Worm (Caenorhabditis elegans) whole organism, late embryonic: ENCODE results near the gene F21C10.7.

ENCODE experiments used
- ama-1 ChIP-seq: fragments of 150-350 bp; optimal IDR thresholded peaks from 2 replicates; lab custom pipeline; 2014
- ceh-24 ChIP-seq: sonication (generic microtip); optimal IDR thresholded peaks from 2 replicates; lab custom pipeline; 2016; ENCODE audit warnings: mild to moderate bottlenecking, missing genetic modification characterization, missing compliant biosample characterization
- ceh-30 ChIP-seq: fragments of 150-350 bp; optimal IDR thresholded peaks from 2 replicates; lab custom pipeline; 2014; ENCODE audit warnings: missing biosample characterization, missing genetic modification characterization
- ceh-34 ChIP-seq: sonication (generic microtip); optimal IDR thresholded peaks from 2 replicates; lab custom pipeline; 2016; ENCODE audit warnings: mild to moderate bottlenecking, missing genetic modification characterization, missing compliant biosample characterization
- ceh-6 ChIP-seq: fragments of 200-800 bp; sonication (Bioruptor generic); optimal IDR thresholded peaks from 2 replicates; lab custom pipeline; 2018; ENCODE audit warnings: mild to moderate bottlenecking, missing genetic modification characterization, missing compliant biosample characterization
- ceh-9 ChIP-seq: sonication (generic microtip); optimal IDR thresholded peaks from 2 replicates; lab custom pipeline; 2016; ENCODE audit warnings: mild to moderate bottlenecking, missing genetic modification characterization, inconsistent platforms, missing compliant biosample characterization
- fkh-10 ChIP-seq: fragments of 150-350 bp; optimal IDR thresholded peaks from 2 replicates; lab custom pipeline; 2014; ENCODE audit warnings: missing biosample characterization, missing genetic modification reagents, missing genetic modification characterization
- nhr-11 ChIP-seq: fragments of 150-350 bp; optimal IDR thresholded peaks from 2 replicates; lab custom pipeline; 2014; ENCODE audit warnings: missing biosample characterization, missing genetic modification characterization
- npax-4 ChIP-seq: sonication (generic microtip); optimal IDR thresholded peaks from 2 replicates; lab custom pipeline; 2016; ENCODE audit warnings: missing genetic modification characterization, missing compliant biosample characterization
- pqm-1 ChIP-seq: sonication (generic microtip); optimal IDR thresholded peaks from 2 replicates; lab custom pipeline; 2016; ENCODE audit warnings: missing genetic modification characterization, missing compliant biosample characterization
- sox-4 ChIP-seq: sonication (generic microtip); optimal IDR thresholded peaks from 2 replicates; lab custom pipeline; 2017; ENCODE audit warnings: mild to moderate bottlenecking, missing genetic modification characterization, inconsistent platforms, missing compliant biosample characterization
- tbx-2 ChIP-seq: sonication (generic microtip); optimal IDR thresholded peaks from 2 replicates; lab custom pipeline; 2016; ENCODE audit warnings: missing genetic modification characterization, missing compliant biosample characterization
- unc-42 ChIP-seq: sonication (generic microtip); optimal IDR thresholded peaks from 2 replicates; lab custom pipeline; 2016; ENCODE audit warnings: missing genotype, missing genetic modification characterization, missing compliant biosample characterization

- TF ChIP-seq pqm-1 (tag; lab: Kevin White, UChicago) (no peak), ceh-24 (tag; lab: Kevin White, UChicago) (no peak), tbx-2 (tag; lab: Kevin White, UChicago) (no peak), nhr-11 (tag; lab: Kevin White, UChicago) (no peak), ceh-30 (no peak), ceh-34 (no peak), fkh-10 (GFP tag; lab: Kevin White, UChicago) (no peak), unc-42 (tag; lab: Kevin White, UChicago) (no peak), ama-1 (lab: Kevin White, UChicago) (no peak), npax-4 (tag; lab: Kevin White, UChicago) (no peak), ceh-6 (GFP tag; lab: Kevin White, UChicago) (no peak), ceh-9 (no peak), sox-4 (tag; lab: Kevin White, UChicago) (no peak)
Observed at ce11 chrV:9163897-9164296, 51.3 kb downstream of the F21C10.7 start.
